Worm (Caenorhabditis elegans) whole organism, young adult: Measurements from ENCODE around the gene clec-59.
A peak's percentile ranks its signal among the peaks of the same experiment; 100 is the strongest.

Experiments used
- B0019.2 ChIP-seq: fragments of 200-800 bp; sonication (Bioruptor generic); conservative IDR thresholded peaks from 2 replicates; pipeline ENCODE4 v1.3.6; 2022; ENCODE audit warnings: missing genetic modification reagents, missing genetic modification characterization, missing compliant biosample characterization
- F10E7.11 ChIP-seq: sonication (generic microtip); optimal IDR thresholded peaks from 2 replicates; lab custom pipeline; 2017; ENCODE audit warnings: mild to moderate bottlenecking, missing genetic modification characterization, moderate library complexity, missing compliant biosample characterization
- F37B4.10 ChIP-seq: fragments of 200-800 bp; sonication (Bioruptor generic); IDR thresholded peaks from 2 replicates; pipeline ENCODE4 v1.3.6; 2022; ENCODE audit warnings: missing genetic modification characterization, missing compliant biosample characterization
- F55B11.4 ChIP-seq: sonication (generic microtip); optimal IDR thresholded peaks from 2 replicates; lab custom pipeline; 2016; ENCODE audit warnings: missing compliant biosample characterization, missing genetic modification characterization, borderline replicate concordance; ENCODE audit not compliant: insufficient read depth
- F57A8.1 ChIP-seq: fragments of 200-800 bp; sonication (Bioruptor generic); optimal IDR thresholded peaks from 2 replicates; lab custom pipeline; 2018; ENCODE audit warnings: mild to moderate bottlenecking, missing genetic modification characterization, moderate library complexity, missing compliant biosample characterization
- F57C9.4 ChIP-seq: sonication (generic microtip); optimal IDR thresholded peaks from 2 replicates; lab custom pipeline; 2017; ENCODE audit warnings: mild to moderate bottlenecking, missing genetic modification characterization, missing compliant biosample characterization
- T26A5.8 ChIP-seq: sonication (generic microtip); optimal IDR thresholded peaks from 2 replicates; lab custom pipeline; 2016; ENCODE audit warnings: missing genetic modification characterization, missing compliant biosample characterization
- Y53G8AR.9 ChIP-seq: fragments of 200-800 bp; sonication (Bioruptor generic); conservative IDR thresholded peaks from 2 replicates; pipeline ENCODE4 v1.3.6; 2022; ENCODE audit warnings: missing genetic modification reagents, missing genetic modification characterization, missing compliant biosample characterization
- Y95B8A.8 ChIP-seq: fragments of 200-800 bp; sonication (Bioruptor generic); IDR thresholded peaks from 2 replicates; pipeline ENCODE4 v1.3.6; 2022; ENCODE audit warnings: missing genetic modification reagents, missing genetic modification characterization, missing compliant biosample characterization
- akir-1 ChIP-seq: fragments of 200-800 bp; sonication (Bioruptor generic); optimal IDR thresholded peaks from 2 replicates; lab custom pipeline; 2018; ENCODE audit warnings: mild to moderate bottlenecking, missing genetic modification characterization, moderate library complexity, missing compliant biosample characterization
- aptf-2 ChIP-seq: fragments of 200-800 bp; sonication (Bioruptor generic); conservative IDR thresholded peaks from 2 replicates; pipeline ENCODE4 v1.3.6; 2022; ENCODE audit warnings: missing genetic modification reagents, missing genetic modification characterization, missing compliant biosample characterization
- attf-5 ChIP-seq: fragments of 200-800 bp; sonication (Bioruptor generic); optimal IDR thresholded peaks from 2 replicates; lab custom pipeline; 2018; ENCODE audit warnings: mild to moderate bottlenecking, missing genetic modification characterization, missing compliant biosample characterization
- cebp-1 ChIP-seq, 2 experiments: fragments of 200-800 bp in 1 of 2; sonication (Bioruptor generic) in 1 of 2; sonication (generic microtip) in 1 of 2; IDR thresholded peaks in 1 of 2; optimal IDR thresholded peaks in 1 of 2; 2 replicates each; pipeline versions ENCODE4 v1.3.6 to Lab custom; 2017 to 2022; ENCODE audit warnings: missing compliant biosample characterization in 2 of 2, missing genetic modification characterization in 2 of 2, mild to moderate bottlenecking in 1 of 2, missing genetic modification reagents in 1 of 2, moderate library complexity in 1 of 2
- ceh-40 ChIP-seq: fragments of 200-800 bp; sonication (Bioruptor generic); IDR thresholded peaks from 2 replicates; pipeline ENCODE4 v1.3.6; 2022; ENCODE audit warnings: missing genetic modification characterization, missing compliant biosample characterization
- ceh-58 ChIP-seq: fragments of 200-800 bp; sonication (Bioruptor generic); IDR thresholded peaks from 2 replicates; pipeline ENCODE4 v1.3.6; 2022; ENCODE audit warnings: missing genetic modification characterization, missing compliant biosample characterization
- ceh-79 ChIP-seq: sonication (generic microtip); optimal IDR thresholded peaks from 2 replicates; lab custom pipeline; 2017; ENCODE audit warnings: mild to moderate bottlenecking, missing genetic modification characterization, missing compliant biosample characterization
- chd-7 ChIP-seq: sonication (generic microtip); optimal IDR thresholded peaks from 2 replicates; lab custom pipeline; 2016; ENCODE audit warnings: mild to moderate bottlenecking, missing genetic modification characterization, moderate library complexity, missing compliant biosample characterization
- dpff-1 ChIP-seq: sonication (generic microtip); optimal IDR thresholded peaks from 2 replicates; lab custom pipeline; 2017; ENCODE audit warnings: mild to moderate bottlenecking, missing genetic modification characterization, missing compliant biosample characterization
- dpl-1 ChIP-seq: fragments of 150-350 bp; optimal IDR thresholded peaks from 2 replicates; lab custom pipeline; 2014; ENCODE audit warnings: missing biosample characterization, missing genetic modification reagents, missing genetic modification characterization
- egl-18 ChIP-seq: fragments of 200-800 bp; sonication (Bioruptor generic); IDR thresholded peaks from 2 replicates; pipeline ENCODE4 v1.3.6; 2022; ENCODE audit warnings: missing genetic modification reagents, missing genetic modification characterization, missing compliant biosample characterization
- egl-44 ChIP-seq: fragments of 200-800 bp; sonication (Bioruptor generic); IDR thresholded peaks from 2 replicates; pipeline ENCODE4 v1.3.6; 2022; ENCODE audit warnings: missing genetic modification reagents, missing genetic modification characterization, missing compliant biosample characterization
- hmg-1.2 ChIP-seq: fragments of 200-800 bp; sonication (Bioruptor generic); IDR thresholded peaks from 2 replicates; pipeline ENCODE4 v1.3.6; 2022; ENCODE audit warnings: missing genetic modification reagents, missing genetic modification characterization, missing compliant biosample characterization
- let-526 ChIP-seq: fragments of 200-800 bp; sonication (Bioruptor generic); IDR thresholded peaks from 2 replicates; pipeline ENCODE4 v1.3.6; 2022; ENCODE audit warnings: missing genetic modification reagents, missing genetic modification characterization, missing compliant biosample characterization
- let-607 ChIP-seq, 2 experiments: fragments of 200-800 bp in 1 of 2; sonication (Bioruptor generic) in 1 of 2; sonication (generic microtip) in 1 of 2; optimal IDR thresholded peaks; 2 replicates each; lab custom pipeline; 2016 to 2018; ENCODE audit warnings: mild to moderate bottlenecking in 2 of 2, missing compliant biosample characterization in 2 of 2, missing genetic modification characterization in 2 of 2, moderate library complexity in 2 of 2, missing genotype in 1 of 2
- lsl-1 ChIP-seq: fragments of 200-800 bp; sonication (Bioruptor generic); optimal IDR thresholded peaks from 2 replicates; lab custom pipeline; 2018; ENCODE audit warnings: mild to moderate bottlenecking, missing genetic modification characterization, moderate library complexity, missing compliant biosample characterization
- lsy-27 ChIP-seq: sonication (generic microtip); optimal IDR thresholded peaks from 2 replicates; lab custom pipeline; 2017; ENCODE audit warnings: missing genetic modification characterization, mild to moderate bottlenecking, missing compliant biosample characterization, antibody characterized with exemption, missing genotype, borderline replicate concordance; ENCODE audit not compliant: insufficient read depth
- madf-10 ChIP-seq: sonication (generic microtip); optimal IDR thresholded peaks from 2 replicates; lab custom pipeline; 2016; ENCODE audit warnings: mild to moderate bottlenecking, missing genetic modification characterization, missing compliant biosample characterization
- madf-6 ChIP-seq: fragments of 200-800 bp; sonication (Bioruptor generic); IDR thresholded peaks from 2 replicates; pipeline ENCODE4 v1.3.6; 2022; ENCODE audit warnings: missing genetic modification reagents, missing genetic modification characterization, missing compliant biosample characterization
- madf-8 ChIP-seq: fragments of 200-800 bp; sonication (Bioruptor generic); conservative IDR thresholded peaks from 2 replicates; pipeline ENCODE4 v1.3.6; 2022; ENCODE audit warnings: missing genetic modification reagents, missing genetic modification characterization, missing compliant biosample characterization
- nfya-1 ChIP-seq: sonication (generic microtip); optimal IDR thresholded peaks from 2 replicates; lab custom pipeline; 2017; ENCODE audit warnings: antibody characterized with exemption, missing compliant biosample characterization, missing genetic modification characterization, borderline replicate concordance; ENCODE audit not compliant: insufficient read depth
- nfya-2 ChIP-seq: fragments of 200-800 bp; sonication (Bioruptor generic); IDR thresholded peaks from 2 replicates; pipeline ENCODE4 v1.3.6; 2022; ENCODE audit warnings: missing genetic modification reagents, missing genetic modification characterization, missing compliant biosample characterization
- nhr-27 ChIP-seq: fragments of 200-800 bp; sonication (Bioruptor generic); optimal IDR thresholded peaks from 2 replicates; lab custom pipeline; 2018; ENCODE audit warnings: mild to moderate bottlenecking, missing genetic modification characterization, moderate library complexity, missing compliant biosample characterization
- nhr-80 ChIP-seq: sonication (generic microtip); optimal IDR thresholded peaks from 2 replicates; lab custom pipeline; 2016; ENCODE audit warnings: missing genetic modification characterization, missing compliant biosample characterization
- nhr-90 ChIP-seq: sonication (generic microtip); optimal IDR thresholded peaks from 2 replicates; lab custom pipeline; 2016; ENCODE audit warnings: missing genotype, mild to moderate bottlenecking, missing genetic modification characterization, missing compliant biosample characterization
- repo-1 ChIP-seq: sonication (generic microtip); optimal IDR thresholded peaks from 2 replicates; lab custom pipeline; 2017; ENCODE audit warnings: mild to moderate bottlenecking, missing genetic modification characterization, missing compliant biosample characterization
- sea-2 ChIP-seq: fragments of 200-800 bp; sonication (Bioruptor generic); IDR thresholded peaks from 2 replicates; pipeline ENCODE4 v1.3.6; 2022; ENCODE audit warnings: missing genetic modification characterization, missing compliant biosample characterization
- snpc-1.1 ChIP-seq: sonication (generic microtip); optimal IDR thresholded peaks from 2 replicates; lab custom pipeline; 2017; ENCODE audit warnings: missing genetic modification characterization, mild to moderate bottlenecking, missing compliant biosample characterization, antibody characterized with exemption, moderate library complexity, missing genotype, missing genetic modification reagents; ENCODE audit not compliant: insufficient read depth
- snpc-1.3 ChIP-seq: sonication (generic microtip); optimal IDR thresholded peaks from 2 replicates; lab custom pipeline; 2017; ENCODE audit warnings: missing genetic modification characterization, mild to moderate bottlenecking, missing compliant biosample characterization, antibody characterized with exemption, moderate library complexity, missing genotype, missing genetic modification reagents; ENCODE audit not compliant: insufficient read depth
- somi-1 ChIP-seq: fragments of 200-800 bp; sonication (Bioruptor generic); optimal IDR thresholded peaks from 2 replicates; lab custom pipeline; 2018; ENCODE audit warnings: mild to moderate bottlenecking, missing genetic modification characterization, missing compliant biosample characterization
- tbp1 ChIP-seq: fragments of 200-800 bp; sonication (Bioruptor generic); optimal IDR thresholded peaks from 2 replicates; lab custom pipeline; 2018; ENCODE audit warnings: mild to moderate bottlenecking, missing genetic modification characterization, missing compliant biosample characterization
- tlf-1 ChIP-seq: fragments of 200-800 bp; sonication (Bioruptor generic); optimal IDR thresholded peaks from 2 replicates; lab custom pipeline; 2018; ENCODE audit warnings: mild to moderate bottlenecking, missing genetic modification characterization, missing compliant biosample characterization
- xnd-1 ChIP-seq: sonication (generic microtip); optimal IDR thresholded peaks from 2 replicates; lab custom pipeline; 2016; ENCODE audit warnings: missing genotype, missing genetic modification reagents, missing genetic modification characterization, missing compliant biosample characterization
- ztf-22 ChIP-seq: fragments of 200-800 bp; sonication (Bioruptor generic); optimal IDR thresholded peaks from 2 replicates; lab custom pipeline; 2018; ENCODE audit warnings: mild to moderate bottlenecking, missing genetic modification characterization, moderate library complexity, missing compliant biosample characterization

clec-59 gene

DNA sequence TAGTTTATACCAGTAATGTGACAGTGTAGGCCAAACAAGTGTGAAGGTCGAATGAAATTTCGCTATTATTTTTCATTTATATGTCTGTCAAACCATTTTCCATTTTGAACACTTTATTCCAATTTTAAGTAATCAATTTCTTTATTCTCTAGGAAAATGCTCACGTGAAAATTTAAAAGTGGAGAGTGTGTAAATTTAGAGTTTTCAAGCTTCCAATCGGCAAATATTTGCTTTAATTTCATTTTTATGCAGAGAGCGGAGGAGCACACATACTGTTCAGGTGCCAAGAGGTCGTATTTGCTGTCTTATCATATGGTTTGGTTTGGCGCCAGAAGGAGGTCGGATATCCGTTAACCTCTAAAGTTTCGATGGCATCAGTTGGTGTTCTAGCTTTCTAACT lies 32.4 kb downstream of the clec-59 start:
- TF ChIP-seq F57C9.4 (tag; lab: Kevin White, UChicago) (no peak), lsy-27 (no peak), Y53G8AR.9 (GFP tag; lab: Robert Waterston, UW) (0 out of 2 replicates have a peak, but pooled peaks have one; percentile 9)

DNA sequence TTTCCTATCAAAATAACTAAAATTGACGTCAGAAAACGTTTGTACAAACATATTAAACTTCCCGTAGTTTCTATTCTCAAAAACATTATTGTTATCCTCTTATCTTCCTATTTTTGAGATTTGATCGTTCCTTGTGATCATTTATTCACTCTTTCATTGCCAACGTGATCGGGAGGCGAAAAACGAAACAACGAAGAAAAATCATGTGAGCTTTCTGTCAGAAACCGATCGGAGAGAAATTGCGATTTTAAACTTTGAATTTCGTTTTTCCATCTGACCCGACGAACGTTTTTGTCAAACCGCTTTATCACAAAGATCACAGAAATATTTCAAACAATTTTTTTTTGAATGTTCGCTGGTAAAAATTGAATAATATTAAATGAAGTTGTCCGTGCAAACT lies 32.9 kb downstream of the clec-59 start:
- TF ChIP-seq ceh-58 (GFP tag; lab: Robert Waterston, UW), result no peak
- TF ChIP-seq attf-5 (GFP tag; lab: Kevin White, UChicago), result no peak
- no peak for TF ChIP-seq xnd-1 (tag; lab: Kevin White, UChicago)
- TF ChIP-seq madf-6, result no peak
- no peak for TF ChIP-seq F37B4.10 (GFP tag; lab: Robert Waterston, UW)
- TF ChIP-seq Y95B8A.8 (GFP tag; lab: Robert Waterston, UW), result no peak
- TF ChIP-seq dpff-1 (tag; lab: Kevin White, UChicago), result no peak
- TF ChIP-seq tlf-1 (GFP tag; lab: Kevin White, UChicago), result peak; percentile 11
- 0 out of 2 replicates have a peak, but pooled peaks have one; percentile 61 for TF ChIP-seq let-526 (GFP tag; lab: Robert Waterston, UW)
- TF ChIP-seq hmg-1.2 (GFP tag; lab: Robert Waterston, UW), result peak; percentile 15; the same call in 1 of the 2 replicates
- TF ChIP-seq somi-1 (GFP tag; lab: Kevin White, UChicago), result peak; percentile 53
- TF ChIP-seq ceh-79 (tag; lab: Kevin White, UChicago), result no peak
- no peak for TF ChIP-seq nhr-27 (tag; lab: Kevin White, UChicago)
- TF ChIP-seq ztf-22 (GFP tag; lab: Kevin White, UChicago), result no peak
- TF ChIP-seq madf-10 (tag; lab: Kevin White, UChicago), result peak; percentile 12
- TF ChIP-seq tbp1 (GFP tag; lab: Kevin White, UChicago), result no peak
- TF ChIP-seq madf-8 (GFP tag; lab: Robert Waterston, UW), result no peak
- no peak for TF ChIP-seq ceh-40 (GFP tag; lab: Robert Waterston, UW)
- TF ChIP-seq snpc-1.1 (tag; lab: Kevin White, UChicago), result no peak
- TF ChIP-seq T26A5.8, result no peak
- TF ChIP-seq egl-18 (GFP tag; lab: Robert Waterston, UW), result no peak

DNA sequence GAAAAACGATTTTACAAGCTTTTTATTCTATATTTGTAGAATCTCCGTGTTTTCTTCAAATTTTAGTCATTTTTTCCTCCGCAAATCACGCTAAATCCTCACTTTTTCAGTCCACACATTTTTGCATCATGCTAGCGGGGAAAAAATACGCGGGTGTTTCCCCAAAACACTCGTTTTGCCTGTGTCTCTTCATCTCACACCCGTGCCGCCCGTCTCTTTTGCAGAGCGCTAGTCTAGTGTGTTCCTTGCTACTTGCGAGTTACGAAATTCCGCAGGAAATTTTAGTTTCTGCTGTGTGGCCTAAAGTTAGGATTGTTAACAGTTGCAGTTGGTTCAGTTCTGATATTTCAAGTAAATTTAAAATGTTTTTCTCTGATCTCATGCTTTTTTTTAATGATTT lies 33.5 kb downstream of the clec-59 start:
- no peak for TF ChIP-seq egl-44 (GFP tag; lab: Robert Waterston, UW)
- no peak for TF ChIP-seq F10E7.11 (tag; lab: Kevin White, UChicago)
- peak; percentile 20; the same call in 1 of the 2 replicates for TF ChIP-seq hmg-1.2 (GFP tag; lab: Robert Waterston, UW)
- TF ChIP-seq lsy-27, result no peak
- TF ChIP-seq dpl-1, result no peak
- peak; percentile 62 for TF ChIP-seq nhr-80 (tag; lab: Kevin White, UChicago)
- no peak for TF ChIP-seq nfya-2 (GFP tag; lab: Robert Waterston, UW)
- no peak for TF ChIP-seq F57A8.1 (GFP tag; lab: Kevin White, UChicago)
- peak; percentile 86 for TF ChIP-seq cebp-1 (GFP tag; IDR thresholded peaks at IDR 0.05; lab: Robert Waterston, UW)
- TF ChIP-seq cebp-1 (tag; optimal IDR thresholded peaks at IDR 0.05; lab: Kevin White, UChicago), result peak; percentile 93
- peak; percentile 50 for TF ChIP-seq repo-1 (tag; lab: Kevin White, UChicago)
- TF ChIP-seq aptf-2 (GFP tag; lab: Robert Waterston, UW), result no peak
- TF ChIP-seq tbp1 (GFP tag; lab: Kevin White, UChicago), result no peak
- TF ChIP-seq ceh-79 (tag; lab: Kevin White, UChicago), result no peak
- no peak for TF ChIP-seq F55B11.4 (tag; lab: Kevin White, UChicago)
- 0 out of 2 replicates have a peak, but pooled peaks have one; percentile 12 for TF ChIP-seq sea-2 (GFP tag; lab: Robert Waterston, UW)
- no peak for TF ChIP-seq let-607 (tag; optimal IDR thresholded peaks at IDR 0.05; lab: Kevin White, UChicago)
- no peak for TF ChIP-seq B0019.2 (GFP tag; lab: Robert Waterston, UW)
- TF ChIP-seq nfya-1 (tag; lab: Kevin White, UChicago), result no peak
- TF ChIP-seq dpff-1 (tag; lab: Kevin White, UChicago), result no peak
- no peak for TF ChIP-seq lsl-1 (GFP tag; lab: Kevin White, UChicago)
- TF ChIP-seq nhr-90 (tag; lab: Kevin White, UChicago), result no peak
- peak; percentile 10 for TF ChIP-seq chd-7 (tag; lab: Kevin White, UChicago)
- TF ChIP-seq snpc-1.3 (tag; lab: Kevin White, UChicago), result no peak
- no peak for TF ChIP-seq akir-1 (GFP tag; lab: Kevin White, UChicago)
- TF ChIP-seq attf-5 (GFP tag; lab: Kevin White, UChicago), result peak; percentile 50
- no peak for TF ChIP-seq let-526 (GFP tag; lab: Robert Waterston, UW)
